Worm (Caenorhabditis elegans): ENCODE measurements around the gene clp-9.

The clp-9 gene

ce11 chrV:9885918-9886488 lies at the start of gene clp-9:
TSS of gene clp-9 (minus strand) at chrV:9885968.
- no peak for TF ChIP-seq unc-62 (GFP tag; optimal IDR thresholded peaks at IDR 0.05)

- no peak for TF ChIP-seq unc-62 (GFP tag; optimal IDR thresholded peaks at IDR 0.05)
Measured at ce11 chrV:9930612-9931065, 44.9 kb upstream of the clp-9 start, which contains the start of the genes rmh-2 and suds-3. TSS of gene rmh-2 (minus strand) at chrV:9930775. TSS of gene suds-3 (plus strand) at chrV:9931015.

ce11 chrV:9927954-9928353 lies 42.2 kb upstream of the clp-9 start:
- no peak for TF ChIP-seq unc-62 (GFP tag; optimal IDR thresholded peaks at IDR 0.05)

- TF ChIP-seq unc-62 (GFP tag; optimal IDR thresholded peaks at IDR 0.05) = no peak
Measured at ce11 chrV:9927381-9927780, 41.6 kb upstream of the clp-9 start.

- no peak for TF ChIP-seq unc-62 (GFP tag; optimal IDR thresholded peaks at IDR 0.05)
Measured at ce11 chrV:9926240-9926639, 40.5 kb upstream of the clp-9 start, which contains the start of gene C50H2.13. TSS of gene C50H2.13 (plus strand) at chrV:9926540.

- no peak for TF ChIP-seq unc-62 (GFP tag; optimal IDR thresholded peaks at IDR 0.05)
Measured at ce11 chrV:9925647-9926046, 39.9 kb upstream of the clp-9 start.

- TF ChIP-seq unc-62 (GFP tag; optimal IDR thresholded peaks at IDR 0.05) = no peak
Measured at ce11 chrV:9924389-9924788, 38.6 kb upstream of the clp-9 start.

ce11 chrV:9922481-9922880 lies 36.7 kb upstream of the clp-9 start, which contains the start of gene C50H2.7:
TSS of gene C50H2.7 (plus strand) at chrV:9922781.
- no peak for TF ChIP-seq unc-62 (GFP tag; optimal IDR thresholded peaks at IDR 0.05)

ce11 chrV:9921288-9921687 lies 35.5 kb upstream of the clp-9 start, which contains the start of gene ceh-75:
TSS of gene ceh-75 (plus strand) at chrV:9921337.
- TF ChIP-seq unc-62 (GFP tag; optimal IDR thresholded peaks at IDR 0.05) = no peak

- no peak for TF ChIP-seq unc-62 (GFP tag; optimal IDR thresholded peaks at IDR 0.05)
Measured at ce11 chrV:9918410-9918809, 32.6 kb upstream of the clp-9 start, which contains the start of gene C50H2.5. TSS of gene C50H2.5 (plus strand) at chrV:9918710.

- TF ChIP-seq unc-62 (GFP tag; optimal IDR thresholded peaks at IDR 0.05) = no peak
Measured at ce11 chrV:9916665-9917064, 30.9 kb upstream of the clp-9 start, which contains the start of gene C50H2.4. TSS of gene C50H2.4 (plus strand) at chrV:9916965.

- no peak for TF ChIP-seq unc-62 (GFP tag; optimal IDR thresholded peaks at IDR 0.05)
Measured at ce11 chrV:9915021-9915420, 29.3 kb upstream of the clp-9 start, which contains the start of gene mec-9. TSS of gene mec-9 (minus strand) at chrV:9915121.

ce11 chrV:9913863-9914262 lies 28.1 kb upstream of the clp-9 start, which contains the start of gene fipr-10:
TSS of gene fipr-10 (plus strand) at chrV:9914163.
- TF ChIP-seq unc-62 (GFP tag; optimal IDR thresholded peaks at IDR 0.05) = no peak

ce11 chrV:9911165-9911564 lies 25.4 kb upstream of the clp-9 start:
- TF ChIP-seq unc-62 (GFP tag; optimal IDR thresholded peaks at IDR 0.05) = no peak

ce11 chrV:9909624-9910023 lies 23.9 kb upstream of the clp-9 start:
- TF ChIP-seq unc-62 (GFP tag; optimal IDR thresholded peaks at IDR 0.05) = no peak

- TF ChIP-seq unc-62 (GFP tag; optimal IDR thresholded peaks at IDR 0.05) = no peak
Measured at ce11 chrV:9907205-9907604, 21.4 kb upstream of the clp-9 start.

ce11 chrV:9906115-9906514 lies 20.3 kb upstream of the clp-9 start, which contains the start of gene fipr-11:
TSS of gene fipr-11 (minus strand) at chrV:9906215.
- TF ChIP-seq unc-62 (GFP tag; optimal IDR thresholded peaks at IDR 0.05) = no peak

All from whole organism, dauer.